Worm (Caenorhabditis elegans): ENCODE measurements around the gene ztf-22.

The ztf-22 gene

DNA sequence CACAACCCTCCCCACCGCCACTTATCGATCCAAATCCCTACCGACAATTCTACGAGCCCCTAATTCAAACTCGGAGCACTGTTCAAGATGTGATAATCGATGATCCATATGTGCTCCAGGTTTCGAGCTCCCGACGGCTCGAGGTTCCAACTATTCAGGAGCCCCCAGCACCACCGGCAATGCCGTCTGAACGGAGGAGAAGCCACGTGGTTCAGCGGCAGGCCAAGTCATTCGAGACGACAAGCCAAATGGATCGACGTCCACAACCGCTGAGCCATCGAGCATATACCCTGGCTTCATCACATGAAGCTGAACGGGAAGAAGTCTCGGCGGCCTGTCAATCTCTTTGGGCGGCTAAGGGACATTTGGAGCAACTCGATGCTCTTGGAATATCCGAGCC is 15.0 kb upstream of the ztf-22 start:
- TF ChIP-seq dao-5 (tag; optimal IDR thresholded peaks at IDR 0.05), result no peak

DNA sequence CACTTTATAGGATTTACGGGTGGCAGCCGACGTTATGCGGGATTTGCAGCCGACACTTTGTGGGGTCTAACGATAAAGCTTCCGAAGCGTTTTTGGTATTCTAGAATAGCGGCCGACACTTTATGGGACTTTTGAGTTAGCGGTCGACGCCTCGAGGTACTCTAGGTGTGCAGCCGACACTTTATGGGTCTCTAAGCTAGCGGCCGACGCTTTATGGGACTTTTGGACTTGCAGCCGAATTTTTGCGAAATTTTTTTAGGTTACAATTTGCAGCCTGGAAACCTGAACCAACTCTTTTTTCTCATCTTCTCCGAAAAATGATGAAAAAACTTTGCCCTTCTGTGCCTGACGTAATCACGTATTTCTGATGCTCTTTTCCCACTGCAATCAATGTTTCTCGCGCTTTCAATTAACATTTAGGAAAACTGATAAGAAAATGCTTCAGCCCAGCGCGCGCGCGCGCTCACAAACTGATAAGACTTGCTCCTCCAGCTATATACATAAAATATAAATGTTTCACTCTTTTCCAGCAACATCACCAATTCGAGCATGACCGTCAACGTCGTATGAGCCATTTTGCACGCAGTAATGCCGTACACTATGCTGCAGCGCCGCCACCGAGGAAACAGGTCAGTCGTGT is 13.7 kb upstream of the ztf-22 start:
- TF ChIP-seq him-1 (tag; optimal IDR thresholded peaks at IDR 0.05) (no peak), dao-5 (tag; optimal IDR thresholded peaks at IDR 0.05) (no peak), W03F9.2 (tag; optimal IDR thresholded peaks at IDR 0.05) (no peak)

DNA sequence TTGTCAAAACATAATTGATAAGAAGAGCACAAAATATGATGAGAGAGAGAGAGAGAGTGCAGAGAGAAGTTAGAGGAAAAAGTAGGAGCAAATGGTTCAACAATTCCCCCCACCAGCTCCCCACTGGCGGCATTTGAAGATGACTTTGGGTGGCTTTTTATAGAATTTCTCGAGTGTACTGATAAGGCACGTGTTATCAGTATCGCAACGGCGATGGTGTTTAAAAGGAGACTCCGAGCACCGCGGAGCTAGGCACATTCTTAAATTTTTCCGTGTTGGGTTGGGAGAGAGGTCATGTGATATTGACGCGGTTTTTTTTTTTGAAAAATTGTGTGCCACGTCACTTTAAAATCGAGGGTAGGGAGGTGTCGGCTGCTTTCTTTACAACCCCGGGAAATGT is 12.9 kb upstream of the ztf-22 start:
- TF ChIP-seq W03F9.2 (tag; optimal IDR thresholded peaks at IDR 0.05), result no peak
- TF ChIP-seq him-1 (tag; optimal IDR thresholded peaks at IDR 0.05), result no peak
- TF ChIP-seq dao-5 (tag; optimal IDR thresholded peaks at IDR 0.05), result no peak

- no peak for TF ChIP-seq dao-5 (tag; optimal IDR thresholded peaks at IDR 0.05)
- TF ChIP-seq him-1 (tag; optimal IDR thresholded peaks at IDR 0.05), result no peak
- TF ChIP-seq W03F9.2 (tag; optimal IDR thresholded peaks at IDR 0.05), result no peak
Measured at ce11 chrII:13297935-13298334, 12.3 kb upstream of the ztf-22 start.

ce11 chrII:13297283-13297682 is 11.7 kb upstream of the ztf-22 start:
- TF ChIP-seq dao-5 (tag; optimal IDR thresholded peaks at IDR 0.05) (no peak), W03F9.2 (tag; optimal IDR thresholded peaks at IDR 0.05) (no peak), him-1 (tag; optimal IDR thresholded peaks at IDR 0.05) (no peak)

- TF ChIP-seq W03F9.2 (tag; optimal IDR thresholded peaks at IDR 0.05) (no peak), dao-5 (tag; optimal IDR thresholded peaks at IDR 0.05) (no peak), him-1 (tag; optimal IDR thresholded peaks at IDR 0.05) (no peak)
Measured at ce11 chrII:13293502-13293901, 7.9 kb upstream of the ztf-22 start.

- no peak for TF ChIP-seq dao-5 (tag; optimal IDR thresholded peaks at IDR 0.05)
- no peak for TF ChIP-seq W03F9.2 (tag; optimal IDR thresholded peaks at IDR 0.05)
- no peak for TF ChIP-seq him-1 (tag; optimal IDR thresholded peaks at IDR 0.05)
Measured at ce11 chrII:13292913-13293312, 7.3 kb upstream of the ztf-22 start.

ce11 chrII:13291406-13292124 is 5.9 kb upstream of the ztf-22 start:
- TF ChIP-seq him-1 (tag; optimal IDR thresholded peaks at IDR 0.05) (no peak), W03F9.2 (tag; optimal IDR thresholded peaks at IDR 0.05) (no peak), dao-5 (tag; optimal IDR thresholded peaks at IDR 0.05) (no peak)

DNA sequence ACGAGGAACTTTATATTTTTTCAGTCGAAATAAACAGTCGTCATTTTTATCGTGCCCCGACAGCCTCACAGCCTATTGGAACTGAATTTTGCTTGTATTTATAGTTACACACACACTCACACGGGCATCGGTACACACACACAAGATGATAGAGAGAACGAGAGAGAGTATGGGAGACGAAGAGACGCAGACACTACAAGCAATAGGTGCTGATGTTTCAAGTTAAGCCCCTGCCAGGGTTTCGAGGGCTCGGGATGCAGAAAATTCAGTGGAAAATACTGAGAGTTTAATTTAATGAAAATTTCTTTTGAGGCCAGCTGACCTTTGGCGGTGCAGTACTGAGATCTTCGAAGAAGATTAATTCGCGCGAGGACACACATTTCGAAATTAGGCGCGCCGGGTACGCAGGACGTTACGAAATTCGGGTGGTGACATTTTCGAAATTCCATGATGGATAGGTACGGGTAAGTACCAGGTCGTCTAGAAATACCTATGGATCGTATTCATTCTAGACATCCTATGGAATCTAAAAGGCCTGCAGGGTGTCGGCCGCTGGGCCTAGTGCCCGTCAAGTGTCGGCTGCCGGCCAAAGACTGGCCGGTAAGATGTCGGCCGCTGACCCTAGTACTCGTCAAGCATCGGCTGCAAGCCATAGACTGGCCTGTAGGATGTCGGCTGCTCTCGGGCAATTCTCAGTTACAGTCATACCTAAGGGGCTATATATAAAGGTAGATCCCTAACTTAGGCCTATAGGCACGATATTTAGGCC is 5.1 kb upstream of the ztf-22 start:
- TF ChIP-seq him-1 (tag; optimal IDR thresholded peaks at IDR 0.05), result no peak
- TF ChIP-seq W03F9.2 (tag; optimal IDR thresholded peaks at IDR 0.05), result no peak
- no peak for TF ChIP-seq dao-5 (tag; optimal IDR thresholded peaks at IDR 0.05)

DNA sequence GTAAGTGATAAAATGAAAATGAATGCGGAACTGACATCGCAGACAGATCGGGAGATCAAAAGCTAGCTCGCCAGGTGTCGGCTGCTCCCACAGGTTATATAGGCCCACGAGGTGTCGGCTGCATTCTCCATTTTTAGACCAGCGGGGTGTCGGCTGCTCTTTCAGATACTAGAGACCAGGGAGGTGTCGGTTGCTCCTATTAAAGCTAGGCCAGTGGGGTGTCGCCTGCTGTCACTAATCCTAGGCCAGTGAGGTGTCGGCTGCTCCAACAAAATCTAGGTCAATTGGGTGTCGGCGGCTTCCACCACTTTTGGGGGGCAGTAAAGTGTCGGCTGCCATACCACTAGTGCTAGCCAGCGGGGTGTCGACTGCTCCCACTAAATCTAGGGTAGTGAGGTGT is 4.3 kb upstream of the ztf-22 start:
- TF ChIP-seq him-1 (tag; optimal IDR thresholded peaks at IDR 0.05), result no peak
- no peak for TF ChIP-seq W03F9.2 (tag; optimal IDR thresholded peaks at IDR 0.05)
- no peak for TF ChIP-seq dao-5 (tag; optimal IDR thresholded peaks at IDR 0.05)

DNA sequence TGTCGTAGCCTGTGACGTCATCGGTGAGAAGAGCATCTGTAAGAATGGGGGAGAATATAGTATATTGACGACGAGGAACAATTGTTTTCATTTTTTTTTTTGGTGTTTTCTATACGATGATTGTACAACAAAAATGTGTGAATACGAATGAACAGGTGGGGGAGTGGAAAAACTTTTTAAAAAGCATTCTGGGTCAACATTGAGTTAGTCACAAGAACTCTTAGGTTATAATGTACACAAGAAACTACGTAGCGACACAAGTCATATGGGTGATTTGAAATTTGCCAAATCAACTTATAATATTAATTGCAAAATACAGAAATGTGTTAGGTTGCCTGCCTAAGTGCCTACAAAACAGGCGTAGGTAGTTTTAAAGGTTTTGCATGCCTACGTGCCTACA is 1.5 kb downstream of the ztf-22 start:
- TF ChIP-seq dao-5 (tag; optimal IDR thresholded peaks at IDR 0.05) (no peak), him-1 (tag; optimal IDR thresholded peaks at IDR 0.05) (no peak), W03F9.2 (tag; optimal IDR thresholded peaks at IDR 0.05) (no peak)

ce11 chrII:13283486-13283885 is 2.1 kb downstream of the ztf-22 start:
- TF ChIP-seq W03F9.2 (tag; optimal IDR thresholded peaks at IDR 0.05), result no peak
- TF ChIP-seq him-1 (tag; optimal IDR thresholded peaks at IDR 0.05), result no peak
- no peak for TF ChIP-seq dao-5 (tag; optimal IDR thresholded peaks at IDR 0.05)

DNA sequence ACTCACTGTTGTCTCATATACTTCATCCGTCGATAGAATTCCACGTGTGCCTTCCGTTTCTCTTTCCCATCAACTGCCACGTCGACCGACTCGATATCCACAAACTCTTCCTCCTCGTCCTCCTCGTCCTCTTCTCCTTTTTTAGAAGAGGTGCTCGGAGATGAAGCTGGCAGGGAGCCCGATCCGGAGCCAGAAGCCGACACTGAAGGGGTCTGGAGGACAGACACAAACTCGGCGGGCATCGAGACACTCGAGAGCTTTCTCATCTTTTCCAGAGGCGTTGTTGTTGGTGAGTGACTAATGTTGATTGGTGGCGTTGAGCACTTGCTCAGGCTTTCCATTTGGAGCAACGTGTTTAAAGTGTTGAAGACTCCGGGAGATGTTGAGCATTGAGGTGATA is 3.1 kb downstream of the ztf-22 start:
- no peak for TF ChIP-seq dao-5 (tag; optimal IDR thresholded peaks at IDR 0.05)
- no peak for TF ChIP-seq him-1 (tag; optimal IDR thresholded peaks at IDR 0.05)
- TF ChIP-seq W03F9.2 (tag; optimal IDR thresholded peaks at IDR 0.05), result no peak
